Worm (Caenorhabditis elegans) whole organism, mixed stage, embryonic: ENCODE data around the gene F47E1.4.

Experiments
- blmp-1 ChIP-seq: fragments of 150-350 bp; optimal IDR thresholded peaks from 2 replicates; lab custom pipeline; 2014; ENCODE audit warnings: missing biosample characterization, missing genetic modification characterization
- ces-1 ChIP-seq: fragments of 150-350 bp; optimal IDR thresholded peaks from 2 replicates; lab custom pipeline; 2014; ENCODE audit warnings: missing biosample characterization, missing genetic modification reagents, missing genetic modification characterization
- drap-1 ChIP-seq: fragments of 200-800 bp; sonication (Bioruptor generic); optimal IDR thresholded peaks from 3 replicates; lab custom pipeline; 2018; ENCODE audit warnings: mild to moderate bottlenecking, missing genetic modification characterization, missing compliant biosample characterization
- elt-3 ChIP-seq: fragments of 150-350 bp; optimal IDR thresholded peaks from 2 replicates; lab custom pipeline; 2014; ENCODE audit warnings: missing biosample characterization, missing genetic modification characterization
- ham-2 ChIP-seq: fragments of 200-800 bp; sonication (Bioruptor generic); optimal IDR thresholded peaks from 2 replicates; lab custom pipeline; 2018; ENCODE audit warnings: mild to moderate bottlenecking, missing genetic modification characterization, missing compliant biosample characterization
- lin-13 ChIP-seq: fragments of 150-350 bp; optimal IDR thresholded peaks from 2 replicates; lab custom pipeline; 2014; ENCODE audit warnings: missing biosample characterization, missing genetic modification characterization
- lsy-2 ChIP-seq: fragments of 150-350 bp; optimal IDR thresholded peaks from 2 replicates; lab custom pipeline; 2014; ENCODE audit warnings: missing biosample characterization, missing genetic modification characterization
- mep-1 ChIP-seq: fragments of 150-350 bp; optimal IDR thresholded peaks from 2 replicates; lab custom pipeline; 2017; ENCODE audit warnings: missing biosample characterization, missing genetic modification reagents, missing genetic modification characterization, inconsistent platforms
- nhr-76 ChIP-seq: sonication (generic microtip); optimal IDR thresholded peaks from 2 replicates; lab custom pipeline; 2017; ENCODE audit warnings: missing biosample characterization, missing genetic modification characterization
- pha-4 ChIP-seq: fragments of 150-350 bp; optimal IDR thresholded peaks from 2 replicates; lab custom pipeline; 2018; ENCODE audit warnings: missing biosample characterization, missing genetic modification reagents, missing genetic modification characterization
- snpc-4 ChIP-seq: fragments of 150-350 bp; optimal IDR thresholded peaks from 2 replicates; lab custom pipeline; 2014; ENCODE audit warnings: missing biosample characterization, missing genetic modification characterization
- sptf-1 ChIP-seq: sonication (generic microtip); optimal IDR thresholded peaks from 2 replicates; lab custom pipeline; 2017; ENCODE audit warnings: mild to moderate bottlenecking, missing genetic modification characterization, moderate library complexity, missing compliant biosample characterization
- unc-39 ChIP-seq: fragments of 150-350 bp; optimal IDR thresholded peaks from 2 replicates; lab custom pipeline; 2014; ENCODE audit warnings: missing biosample characterization, missing genetic modification characterization
- unc-62 ChIP-seq: fragments of 150-350 bp; optimal IDR thresholded peaks from 2 replicates; lab custom pipeline; 2014; ENCODE audit warnings: missing biosample characterization, missing genetic modification reagents, missing genetic modification characterization
- zip-8 ChIP-seq: fragments of 150-350 bp; optimal IDR thresholded peaks from 2 replicates; lab custom pipeline; 2014; ENCODE audit warnings: missing biosample characterization, missing genetic modification characterization

F47E1.4 gene

ce11 chrX:9111585-9111984 lies 49.0 kb downstream of the F47E1.4 start:
- TF ChIP-seq unc-62 (GFP tag; lab: Kevin White, UChicago) (no peak), zip-8 (no peak), blmp-1 (no peak), sptf-1 (tag; lab: Kevin White, UChicago) (no peak), snpc-4 (tag; lab: Kevin White, UChicago) (no peak), unc-39 (tag; lab: Kevin White, UChicago) (no peak), elt-3 (no peak), lin-13 (tag; lab: Kevin White, UChicago) (no peak), nhr-76 (tag; lab: Kevin White, UChicago) (no peak), mep-1 (tag; lab: Kevin White, UChicago) (no peak)

ce11 chrX:9113829-9114228 lies 51.2 kb downstream of the F47E1.4 start, which contains the start of gene C25A11.2:
Gene C25A11.2, plus strand, starts transcription at chrX:9114066.
- TF ChIP-seq unc-62 (GFP tag; lab: Kevin White, UChicago) = no peak
- TF ChIP-seq lsy-2 = peak; percentile 14
- peak; percentile 21 for TF ChIP-seq pha-4
- no peak for TF ChIP-seq ham-2 (GFP tag; lab: Kevin White, UChicago)
- TF ChIP-seq ces-1 = peak; percentile 53
- no peak for TF ChIP-seq drap-1 (GFP tag; lab: Kevin White, UChicago)
- TF ChIP-seq mep-1 (tag; lab: Kevin White, UChicago) = peak; percentile 24
- TF ChIP-seq lin-13 (tag; lab: Kevin White, UChicago) = peak; percentile 11
- TF ChIP-seq sptf-1 (tag; lab: Kevin White, UChicago) = peak; percentile 10
- TF ChIP-seq, all 35 proteins: peak for 6
